ENCODE assay signal across 5 fruit fly cellular contexts in genomic region chr3R:25249145-25250141, dm6.
TF ChIP-seq lines count a peak whose summit lies in the region.

Gene Nup358 (plus strand): TSS chr3R:25249348.

- peak; percentile 8 to 30 for TF ChIP-seq CTCF in S2 (optimal IDR thresholded peaks at IDR 0.05; lab: Kevin White, UChicago)
- no peak for TF ChIP-seq CTCF in whole organism, embryonic (GFP tag; optimal IDR thresholded peaks at IDR 0.05; lab: Kevin White, UChicago)

TF ChIP-seq in whole organism, adult, 20 proteins besides CTCF, POLR2A, EP300 and RAD21:
- peak; percentile 20 to 70 for TF ChIP-seq cnc (optimal IDR thresholded peaks at IDR 0.05; lab: Kevin White, UChicago)
- no peak for TF ChIP-seq CG7045 (GFP tag; optimal IDR thresholded peaks at IDR 0.05; lab: Kevin White, UChicago)
- no peak for TF ChIP-seq pad (GFP tag; optimal IDR thresholded peaks at IDR 0.05; lab: Kevin White, UChicago)
- TF ChIP-seq bab1 (GFP tag; optimal IDR thresholded peaks at IDR 0.05; lab: Kevin White, UChicago), result peak; percentile 43
- peak; percentile 28 for TF ChIP-seq CG7101 (tag; optimal IDR thresholded peaks at IDR 0.05; lab: Kevin White, UChicago)
- peak; percentile 40 for TF ChIP-seq CG1620 (GFP tag; optimal IDR thresholded peaks at IDR 0.05; lab: Kevin White, UChicago)
- peak; percentile 49 for TF ChIP-seq Mnt (GFP tag; optimal IDR thresholded peaks at IDR 0.05; lab: Kevin White, UChicago)
- peak; percentile 98 for TF ChIP-seq tj (GFP tag; optimal IDR thresholded peaks at IDR 0.05; lab: Kevin White, UChicago)
- peak; percentile 4 for TF ChIP-seq ovo (GFP tag; optimal IDR thresholded peaks at IDR 0.05; lab: Kevin White, UChicago)
- TF ChIP-seq CG11617 (GFP tag; optimal IDR thresholded peaks at IDR 0.05; lab: Kevin White, UChicago), result peak; percentile 30

TF ChIP-seq in whole organism, embryonic, 481 proteins besides CTCF, POLR2A, EP300 and RAD21 (continues in another document):
- peak; percentile 99 for TF ChIP-seq Bgb (GFP tag; IDR thresholded peaks at IDR 0.05; lab: Robert Waterston, UW; ENCODE audit: partially characterized antibody)
- TF ChIP-seq unc-4 (GFP tag; IDR thresholded peaks at IDR 0.05; lab: Robert Waterston, UW; ENCODE audit: partially characterized antibody), result peak; percentile 96
- TF ChIP-seq HmgD (GFP tag; optimal IDR thresholded peaks at IDR 0.05; lab: Kevin White, UChicago), result no peak
- TF ChIP-seq Abd-B (GFP tag; optimal IDR thresholded peaks at IDR 0.05; lab: Kevin White, UChicago), result peak; percentile 14
- TF ChIP-seq CG7928 (GFP tag; optimal IDR thresholded peaks at IDR 0.05; lab: Kevin White, UChicago), result peak; percentile 8
- TF ChIP-seq CG9797 (GFP tag; optimal IDR thresholded peaks at IDR 0.05; lab: Kevin White, UChicago), result peak; percentile 8
- TF ChIP-seq TFAM (GFP tag; optimal IDR thresholded peaks at IDR 0.05; lab: Kevin White, UChicago), result no peak
- peak; percentile 96 for TF ChIP-seq Doc3 (GFP tag; IDR thresholded peaks at IDR 0.05; lab: Robert Waterston, UW; ENCODE audit: partially characterized antibody)
- peak; percentile 73 for TF ChIP-seq phol (tag; optimal IDR thresholded peaks at IDR 0.05; lab: Kevin White, UChicago)
- TF ChIP-seq CoRest (tag; optimal IDR thresholded peaks at IDR 0.05; lab: Kevin White, UChicago), result peak; percentile 22
- TF ChIP-seq pho (GFP tag; optimal IDR thresholded peaks at IDR 0.05; lab: Kevin White, UChicago), result peak; percentile 5
- peak; percentile 98 for TF ChIP-seq Dref (GFP tag; IDR thresholded peaks at IDR 0.05; lab: Robert Waterston, UW)
- TF ChIP-seq nmo (GFP tag; optimal IDR thresholded peaks at IDR 0.05; lab: Kevin White, UChicago), result peak; percentile 55
- TF ChIP-seq CG9932 (GFP tag; IDR thresholded peaks at IDR 0.05; lab: Robert Waterston, UW), result peak; percentile 64
- peak; percentile 97 for TF ChIP-seq CG13287 (GFP tag; IDR thresholded peaks at IDR 0.05; lab: Robert Waterston, UW; ENCODE audit: partially characterized antibody)
- peak; percentile 61 for TF ChIP-seq CG10267 (tag; optimal IDR thresholded peaks at IDR 0.05; lab: Kevin White, UChicago)
- no peak for TF ChIP-seq crol (GFP tag; IDR thresholded peaks at IDR 0.05; lab: Robert Waterston, UW)
- TF ChIP-seq tna (GFP tag; IDR thresholded peaks at IDR 0.05; lab: Robert Waterston, UW; ENCODE audit: partially characterized antibody), result peak; percentile 98
- TF ChIP-seq CG15514 (GFP tag; optimal IDR thresholded peaks at IDR 0.05; lab: Kevin White, UChicago), result peak; percentile 33
- TF ChIP-seq vnd (GFP tag; IDR thresholded peaks at IDR 0.05; lab: Robert Waterston, UW; ENCODE audit: partially characterized antibody), result peak; percentile 97
- TF ChIP-seq Sin3A (optimal IDR thresholded peaks at IDR 0.05; lab: Kevin White, UChicago), result peak; percentile 75
- TF ChIP-seq CG17359 (tag; optimal IDR thresholded peaks at IDR 0.05; lab: Kevin White, UChicago), result no peak
- peak; percentile 96 for TF ChIP-seq Dll (GFP tag; IDR thresholded peaks at IDR 0.05; lab: Robert Waterston, UW; ENCODE audit: partially characterized antibody)
- peak; percentile 34 for TF ChIP-seq grau (tag; optimal IDR thresholded peaks at IDR 0.05; lab: Kevin White, UChicago)
- TF ChIP-seq chif (GFP tag; optimal IDR thresholded peaks at IDR 0.05; lab: Kevin White, UChicago), result no peak

TF ChIP-seq in whole organism, prepupa, 60 proteins besides CTCF, POLR2A, EP300 and RAD21:
- TF ChIP-seq achi (GFP tag; optimal IDR thresholded peaks at IDR 0.05; lab: Kevin White, UChicago), result no peak
- TF ChIP-seq Smox (GFP tag; optimal IDR thresholded peaks at IDR 0.05; lab: Kevin White, UChicago), result no peak
- TF ChIP-seq CG11902 (GFP tag; optimal IDR thresholded peaks at IDR 0.05; lab: Kevin White, UChicago), result no peak
- TF ChIP-seq esn (GFP tag; optimal IDR thresholded peaks at IDR 0.05; lab: Kevin White, UChicago), result peak; percentile 37
- TF ChIP-seq fd85E (GFP tag; optimal IDR thresholded peaks at IDR 0.05; lab: Kevin White, UChicago), result no peak
- TF ChIP-seq Sox15 (GFP tag; optimal IDR thresholded peaks at IDR 0.05; lab: Kevin White, UChicago), result no peak
- TF ChIP-seq dsx (GFP tag; optimal IDR thresholded peaks at IDR 0.05; lab: Kevin White, UChicago; ENCODE audit: poor library complexity, severe bottlenecking), result no peak
- TF ChIP-seq CG31627 (GFP tag; optimal IDR thresholded peaks at IDR 0.05; lab: Kevin White, UChicago), result peak; percentile 4
- no peak for TF ChIP-seq Lpt (GFP tag; optimal IDR thresholded peaks at IDR 0.05; lab: Kevin White, UChicago)
TF ChIP-seq in whole organism, prepupa: peak in this region for 2.

TF ChIP-seq in whole organism, wandering third instar larva, 38 proteins besides CTCF, POLR2A, EP300 and RAD21:
- TF ChIP-seq pan (optimal IDR thresholded peaks at IDR 0.05; lab: Kevin White, UChicago) (no peak), Sp1 (GFP tag; optimal IDR thresholded peaks at IDR 0.05; lab: Kevin White, UChicago) (peak; percentile 5), fru (GFP tag; optimal IDR thresholded peaks at IDR 0.05; lab: Kevin White, UChicago) (no peak), Dfd (GFP tag; optimal IDR thresholded peaks at IDR 0.05; lab: Kevin White, UChicago) (no peak), brk (GFP tag; optimal IDR thresholded peaks at IDR 0.05; lab: Kevin White, UChicago) (no peak), CrebA (GFP tag; optimal IDR thresholded peaks at IDR 0.05; lab: Kevin White, UChicago; ENCODE audit: borderline replicate concordance) (no peak), br (GFP tag; optimal IDR thresholded peaks at IDR 0.05; lab: Kevin White, UChicago) (no peak), Rel (GFP tag; optimal IDR thresholded peaks at IDR 0.05; lab: Kevin White, UChicago) (no peak), Rel (tag; optimal IDR thresholded peaks at IDR 0.05; lab: Kevin White, UChicago) (peak; percentile 18), OdsH (GFP tag; optimal IDR thresholded peaks at IDR 0.05; lab: Kevin White, UChicago) (no peak), HLH106 (tag; optimal IDR thresholded peaks at IDR 0.05; lab: Kevin White, UChicago) (no peak), CG32264 (GFP tag; optimal IDR thresholded peaks at IDR 0.05; lab: Kevin White, UChicago) (no peak), Hr78 (GFP tag; optimal IDR thresholded peaks at IDR 0.05; lab: Kevin White, UChicago) (no peak)
TF ChIP-seq in whole organism, wandering third instar larva: peak in this region for 2.
